Fruit fly (Drosophila melanogaster) whole organism: ENCODE data around the gene Glut1.

ENCODE experiments used
- Dll ChIP-seq: fragments of >200 bp; optimal IDR thresholded peaks from 2 replicates; lab custom pipeline; 2017
- pan ChIP-seq: fragments of >200 bp; optimal IDR thresholded peaks from 2 replicates; lab custom pipeline; 2017
- psq ChIP-seq: fragments of >200 bp; optimal IDR thresholded peaks from 2 replicates; lab custom pipeline; 2017
- usp ChIP-seq: fragments of >200 bp; optimal IDR thresholded peaks from 2 replicates; lab custom pipeline; 2017; ENCODE audit warnings: missing biosample characterization, missing genetic modification characterization, mixed read lengths

dm6 chr3L:895314-895980, 18.4 kb upstream of the Glut1 start, which contains the start of gene CG34056:
- TF ChIP-seq psq (lab: Kevin White, UChicago) (no peak), pan (lab: Kevin White, UChicago) (no peak), Dll (peak; percentile 79), usp (GFP tag; lab: Kevin White, UChicago) (no peak)
